Worm (Caenorhabditis elegans) whole organism, midembryonic: Measurements from ENCODE around the gene M199.8.

Experiments used
- flt-1 ChIP-seq: fragments of 200-800 bp; sonication (Bioruptor generic); IDR thresholded peaks from 2 replicates; pipeline ENCODE4 v1.3.6; 2022; ENCODE audit warnings: missing genetic modification characterization, missing compliant biosample characterization
- med-1 ChIP-seq: sonication (generic microtip); optimal IDR thresholded peaks from 2 replicates; lab custom pipeline; 2017; ENCODE audit warnings: missing genetic modification characterization, mild to moderate bottlenecking, missing compliant biosample characterization, antibody characterized with exemption, missing genetic modification reagents; ENCODE audit not compliant: insufficient read depth

DNA sequence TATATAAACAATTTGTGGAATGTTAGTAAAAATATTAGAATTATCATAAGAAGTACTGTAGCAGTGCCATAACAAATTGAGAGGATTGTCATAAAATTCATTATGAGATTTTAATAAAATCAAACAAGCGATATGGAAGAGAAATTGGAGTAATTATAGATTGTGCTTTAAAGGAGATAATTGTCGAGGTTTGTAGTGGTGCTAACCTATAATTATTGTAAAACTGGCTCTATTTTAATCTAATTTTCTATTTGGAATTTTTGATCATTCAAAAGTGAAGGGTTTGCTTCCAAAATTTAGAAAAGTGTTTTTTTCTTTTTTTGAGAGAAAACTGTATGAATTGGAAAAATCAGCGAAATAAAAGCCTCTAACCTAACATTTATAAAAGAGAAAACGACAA is 7.0 kb upstream of the M199.8 start, which contains the start of gene srg-51:
- TF ChIP-seq flt-1 (GFP tag; lab: Robert Waterston, UW): no peak
- no peak for TF ChIP-seq med-1 (GFP tag; lab: Kevin White, UChicago)
